Worm (Caenorhabditis elegans) whole organism, L2 larva: Measurements from ENCODE around the gene zhit-3.
A peak's percentile ranks its signal among the peaks of the same experiment; 100 is the strongest.

Source experiments
- F13H6.1 ChIP-seq: sonication (generic microtip); optimal IDR thresholded peaks from 2 replicates; lab custom pipeline; 2016; ENCODE audit warnings: missing genetic modification characterization, missing compliant biosample characterization
- R02D3.7 ChIP-seq: fragments of 150-350 bp; optimal IDR thresholded peaks from 2 replicates; lab custom pipeline; 2014; ENCODE audit warnings: missing biosample characterization, missing genetic modification characterization
- Y55F3AM.14 ChIP-seq: fragments of 200-800 bp; sonication (Bioruptor generic); optimal IDR thresholded peaks from 2 replicates; lab custom pipeline; 2018; ENCODE audit warnings: mild to moderate bottlenecking, missing genetic modification characterization, missing compliant biosample characterization
- ZK546.5 ChIP-seq: sonication (generic microtip); optimal IDR thresholded peaks from 2 replicates; lab custom pipeline; 2017; ENCODE audit warnings: missing biosample characterization, missing genetic modification characterization
- alr-1 ChIP-seq: fragments of 150-350 bp; optimal IDR thresholded peaks from 2 replicates; lab custom pipeline; 2014; ENCODE audit warnings: missing biosample characterization, missing genetic modification characterization
- aly-2 ChIP-seq: fragments of 150-350 bp; optimal IDR thresholded peaks from 2 replicates; lab custom pipeline; 2014; ENCODE audit warnings: missing biosample characterization, missing genetic modification characterization
- blmp-1 ChIP-seq: sonication (generic microtip); optimal IDR thresholded peaks from 2 replicates; lab custom pipeline; 2017; ENCODE audit warnings: missing genetic modification characterization, mild to moderate bottlenecking, missing compliant biosample characterization, antibody characterized with exemption, moderate library complexity; ENCODE audit not compliant: insufficient read depth
- ceh-16 ChIP-seq: fragments of 150-350 bp; optimal IDR thresholded peaks from 2 replicates; lab custom pipeline; 2014; ENCODE audit warnings: missing biosample characterization, missing genetic modification characterization
- egl-27 ChIP-seq: sonication (generic microtip); optimal IDR thresholded peaks from 3 replicates; lab custom pipeline; 2017; ENCODE audit warnings: missing biosample characterization, missing genetic modification reagents, missing genetic modification characterization
- elt-1 ChIP-seq: fragments of 150-350 bp; optimal IDR thresholded peaks from 2 replicates; lab custom pipeline; 2014; ENCODE audit warnings: missing biosample characterization, missing genetic modification characterization
- elt-3 ChIP-seq: sonication (generic microtip); optimal IDR thresholded peaks from 2 replicates; lab custom pipeline; 2017; ENCODE audit warnings: missing biosample characterization, missing genetic modification characterization
- fos-1 ChIP-seq: fragments of 150-350 bp; optimal IDR thresholded peaks from 2 replicates; lab custom pipeline; 2014; ENCODE audit warnings: missing biosample characterization, missing genetic modification characterization
- lin-13 ChIP-seq: fragments of 150-350 bp; optimal IDR thresholded peaks from 2 replicates; lab custom pipeline; 2014; ENCODE audit warnings: missing biosample characterization, missing genetic modification reagents, missing genetic modification characterization
- lsy-2 ChIP-seq, 2 experiments: fragments of 150-350 bp in 1 of 2; sonication (generic microtip) in 1 of 2; optimal IDR thresholded peaks; 2 replicates each; lab custom pipeline; 2014 to 2017; ENCODE audit warnings: missing biosample characterization in 2 of 2, missing genetic modification characterization in 2 of 2
- mab-5 ChIP-seq: fragments of 150-350 bp; optimal IDR thresholded peaks from 2 replicates; lab custom pipeline; 2014; ENCODE audit warnings: missing biosample characterization, missing genetic modification characterization
- mbf-1 ChIP-seq: sonication (generic microtip); optimal IDR thresholded peaks from 2 replicates; lab custom pipeline; 2017; ENCODE audit warnings: missing biosample characterization, missing genetic modification characterization
- nhr-11 ChIP-seq: fragments of 150-350 bp; optimal IDR thresholded peaks from 2 replicates; lab custom pipeline; 2014; ENCODE audit warnings: missing biosample characterization, missing genetic modification characterization
- nhr-12 ChIP-seq: fragments of 150-350 bp; optimal IDR thresholded peaks from 2 replicates; lab custom pipeline; 2014; ENCODE audit warnings: missing biosample characterization, missing genetic modification characterization
- nhr-25 ChIP-seq: fragments of 150-350 bp; sonication (generic microtip); optimal IDR thresholded peaks from 3 replicates; lab custom pipeline; 2014; ENCODE audit warnings: missing biosample characterization, missing genetic modification characterization
- nhr-6 ChIP-seq: fragments of 150-350 bp; optimal IDR thresholded peaks from 2 replicates; lab custom pipeline; 2014; ENCODE audit warnings: missing biosample characterization, missing genetic modification characterization
- nhr-77 ChIP-seq: fragments of 150-350 bp; optimal IDR thresholded peaks from 2 replicates; lab custom pipeline; 2014; ENCODE audit warnings: missing biosample characterization, missing genetic modification characterization
- peb-1 ChIP-seq: fragments of 150-350 bp; optimal IDR thresholded peaks from 2 replicates; lab custom pipeline; 2014; ENCODE audit warnings: missing biosample characterization, missing genetic modification characterization
- sma-9 ChIP-seq, 2 experiments: fragments of 150-350 bp in 1 of 2; sonication (generic microtip) in 1 of 2; optimal IDR thresholded peaks; 2 replicates each; lab custom pipeline; 2014 to 2016; ENCODE audit warnings: missing genetic modification characterization in 2 of 2, mild to moderate bottlenecking in 1 of 2, missing biosample characterization in 1 of 2, missing compliant biosample characterization in 1 of 2, missing genetic modification reagents in 1 of 2, moderate library complexity in 1 of 2
- snpc-4 ChIP-seq: fragments of 150-350 bp; optimal IDR thresholded peaks from 2 replicates; lab custom pipeline; 2014; ENCODE audit warnings: missing biosample characterization, missing genetic modification characterization
- unc-39 ChIP-seq: fragments of 150-350 bp; optimal IDR thresholded peaks from 2 replicates; lab custom pipeline; 2014; ENCODE audit warnings: missing biosample characterization, missing genetic modification characterization
- unc-55 ChIP-seq: fragments of 150-350 bp; sonication (generic microtip); optimal IDR thresholded peaks from 3 replicates; lab custom pipeline; 2014; ENCODE audit warnings: missing biosample characterization, missing genetic modification reagents, missing genetic modification characterization
- unc-62 ChIP-seq: fragments of 150-350 bp; optimal IDR thresholded peaks from 2 replicates; lab custom pipeline; 2014; ENCODE audit warnings: missing biosample characterization, missing genetic modification reagents, missing genetic modification characterization
- zag-1 ChIP-seq: fragments of 150-350 bp; optimal IDR thresholded peaks from 2 replicates; lab custom pipeline; 2014; ENCODE audit warnings: missing biosample characterization, missing genetic modification characterization
- ztf-11 ChIP-seq: sonication (generic microtip); optimal IDR thresholded peaks from 2 replicates; lab custom pipeline; 2017; ENCODE audit warnings: missing biosample characterization, missing genetic modification characterization
- ztf-4 ChIP-seq: fragments of 150-350 bp; optimal IDR thresholded peaks from 2 replicates; lab custom pipeline; 2014; ENCODE audit warnings: missing biosample characterization, missing genetic modification characterization

The zhit-3 gene

ce11 chrV:10237171-10237570, 25.2 kb upstream of the zhit-3 start:
- TF ChIP-seq lsy-2 (tag; optimal IDR thresholded peaks at IDR 0.05; lab: Kevin White, UChicago) (no peak), aly-2 (tag; lab: Kevin White, UChicago) (no peak), ceh-16 (tag; lab: Kevin White, UChicago) (no peak), nhr-12 (no peak), mbf-1 (tag; lab: Kevin White, UChicago) (no peak), peb-1 (no peak), ztf-4 (tag; lab: Kevin White, UChicago) (no peak), mab-5 (tag; lab: Kevin White, UChicago) (no peak), lin-13 (GFP tag; lab: Kevin White, UChicago) (no peak), alr-1 (tag; lab: Kevin White, UChicago) (no peak), unc-55 (GFP tag; lab: Kevin White, UChicago) (no peak), Y55F3AM.14 (GFP tag; lab: Kevin White, UChicago) (no peak), egl-27 (tag; lab: Kevin White, UChicago) (no peak)

DNA sequence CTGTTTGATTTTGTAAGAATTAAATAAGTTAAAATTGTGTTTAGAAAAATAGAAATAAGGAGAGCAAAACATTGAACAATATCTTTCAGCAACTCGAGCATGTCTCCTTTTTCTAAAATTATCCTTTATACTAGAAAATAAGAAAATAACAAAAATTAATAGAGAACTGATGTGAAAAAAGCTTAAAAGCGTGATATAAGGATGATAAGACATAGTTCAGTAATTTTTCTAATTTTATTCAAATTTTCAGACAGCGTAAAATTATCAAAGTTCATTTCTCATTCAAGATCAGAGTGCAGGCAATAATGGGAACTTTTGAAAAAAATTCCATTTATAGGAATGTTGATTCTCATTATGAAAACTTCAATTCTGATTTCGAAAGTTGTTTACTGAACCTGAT, 21.4 kb upstream of the zhit-3 start, which contains the start of gene str-182:
str-182 (minus strand) TSS at position 101 of the 400 bp plus-strand sequence.
- TF ChIP-seq zag-1 (tag; lab: Kevin White, UChicago) (no peak), F13H6.1 (tag; lab: Kevin White, UChicago) (no peak), R02D3.7 (tag; lab: Kevin White, UChicago) (no peak), elt-3 (tag; lab: Kevin White, UChicago) (no peak), ztf-11 (tag; lab: Kevin White, UChicago) (no peak), nhr-77 (tag; lab: Kevin White, UChicago) (no peak)

ce11 chrV:10230932-10231331, 19.0 kb upstream of the zhit-3 start, which contains the start of gene fipr-6:
fipr-6 (plus strand) TSS chrV:10231232.
- TF ChIP-seq elt-1 (tag; lab: Kevin White, UChicago) (no peak), ZK546.5 (no peak), unc-55 (GFP tag; lab: Kevin White, UChicago) (no peak), ceh-16 (tag; lab: Kevin White, UChicago) (no peak), nhr-11 (no peak), snpc-4 (no peak), nhr-12 (no peak), nhr-77 (tag; lab: Kevin White, UChicago) (no peak), unc-62 (GFP tag; lab: Kevin White, UChicago) (no peak), R02D3.7 (tag; lab: Kevin White, UChicago) (no peak), fos-1 (tag; lab: Kevin White, UChicago) (no peak)

- TF ChIP-seq ztf-4 (tag; lab: Kevin White, UChicago) (no peak), unc-39 (tag; lab: Kevin White, UChicago) (no peak), ceh-16 (tag; lab: Kevin White, UChicago) (no peak), nhr-6 (tag; lab: Kevin White, UChicago) (no peak)
These were observed 17.4 kb upstream of the zhit-3 start, which contains the start of the genes pyt-1 and fipr-7 for ce11 chrV:10229222-10229879. pyt-1 (minus strand) TSS chrV:10229322. fipr-7 (plus strand) TSS chrV:10229829.

ce11 chrV:10228360-10228759, 16.4 kb upstream of the zhit-3 start, which contains the start of gene fipr-4:
fipr-4 (minus strand) TSS chrV:10228460.
- peak; percentile 9 for TF ChIP-seq F13H6.1 (tag; lab: Kevin White, UChicago)
- TF ChIP-seq ztf-11 (tag; lab: Kevin White, UChicago), result no peak

ce11 chrV:10227333-10227732, 15.4 kb upstream of the zhit-3 start, which contains the start of gene ttr-19:
ttr-19 (minus strand) TSS chrV:10227433.
- TF ChIP-seq nhr-6 (tag; lab: Kevin White, UChicago) (no peak), elt-3 (tag; lab: Kevin White, UChicago) (no peak), ztf-11 (tag; lab: Kevin White, UChicago) (no peak), ceh-16 (tag; lab: Kevin White, UChicago) (no peak), mbf-1 (tag; lab: Kevin White, UChicago) (no peak), fos-1 (tag; lab: Kevin White, UChicago) (no peak), snpc-4 (no peak), ZK546.5 (no peak), peb-1 (no peak), nhr-12 (no peak), blmp-1 (tag; lab: Kevin White, UChicago) (no peak), sma-9 (GFP tag; optimal IDR thresholded peaks at IDR 0.05; lab: Kevin White, UChicago) (no peak), sma-9 (tag; optimal IDR thresholded peaks at IDR 0.05; lab: Kevin White, UChicago) (no peak), nhr-25 (tag; lab: Kevin White, UChicago) (no peak)
